Worm (Caenorhabditis elegans): ENCODE results near the gene mrpl-28.

DNA sequence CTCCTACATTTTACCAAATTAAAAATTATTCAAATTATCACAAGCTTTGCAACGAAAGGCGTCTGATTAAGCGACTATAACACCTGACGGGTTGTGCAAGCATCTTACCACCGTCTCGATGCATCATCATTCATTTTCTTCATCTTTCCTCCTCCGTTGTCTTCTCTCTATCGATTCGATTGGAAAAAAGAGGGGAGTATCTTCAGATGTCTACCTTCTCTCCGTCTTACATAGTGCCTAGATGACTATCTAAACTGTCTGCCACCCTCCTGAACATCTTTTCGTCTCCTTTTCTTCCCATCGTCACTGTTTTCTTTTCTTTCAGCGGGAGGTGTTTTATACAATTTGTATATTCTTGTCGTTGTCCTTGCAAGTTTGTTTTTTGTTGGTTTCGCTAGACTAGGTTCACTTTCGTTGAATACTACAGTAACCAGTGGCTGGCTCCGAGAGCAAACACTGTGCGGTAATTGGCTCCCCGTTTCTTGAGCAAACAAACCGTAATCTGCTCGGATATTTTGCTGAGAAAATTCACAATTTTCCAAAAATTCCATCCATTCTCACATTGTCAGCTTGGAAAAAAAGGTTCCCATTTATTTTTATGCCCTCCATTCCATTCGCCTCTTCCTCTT, 3.6 kb upstream of the mrpl-28 start:
- TF ChIP-seq mbf-1 (tag; optimal IDR thresholded peaks at IDR 0.05) (no peak), zag-1 (tag; optimal IDR thresholded peaks at IDR 0.05) (no peak)

All from whole organism, L2 larva.